Worm (Caenorhabditis elegans) whole organism, L4 larva: ENCODE data around the gene lit-1.

Experiments used
- F37D6.2 ChIP-seq: sonication (generic microtip); optimal IDR thresholded peaks from 2 replicates; lab custom pipeline; 2016; ENCODE audit warnings: mild to moderate bottlenecking, missing genetic modification characterization, missing compliant biosample characterization
- F49E8.2 ChIP-seq: sonication (generic microtip); optimal IDR thresholded peaks from 2 replicates; lab custom pipeline; 2016; ENCODE audit warnings: missing compliant biosample characterization, mild to moderate bottlenecking, missing genetic modification characterization, borderline replicate concordance
- Y5F2A.4 ChIP-seq: fragments of 200-800 bp; sonication (Bioruptor generic); optimal IDR thresholded peaks from 2 replicates; lab custom pipeline; 2018; ENCODE audit warnings: mild to moderate bottlenecking, missing genetic modification characterization, missing compliant biosample characterization
- ZK337.2 ChIP-seq: fragments of 200-800 bp; sonication (Bioruptor generic); IDR thresholded peaks from 2 replicates; pipeline ENCODE4 v1.3.6; 2022; ENCODE audit warnings: missing genetic modification reagents, missing genetic modification characterization, missing compliant biosample characterization
- aha-1 ChIP-seq: fragments of 150-350 bp; peaks from one replicate; lab custom pipeline; 2014; ENCODE audit warnings: missing biosample characterization, missing genetic modification characterization
- arid-1 ChIP-seq: fragments of 200-800 bp; sonication (Bioruptor generic); conservative IDR thresholded peaks from 2 replicates; pipeline ENCODE4 v1.3.6; 2022; ENCODE audit warnings: missing genetic modification reagents, missing genetic modification characterization, missing compliant biosample characterization
- ceh-20 ChIP-seq: fragments of 200-800 bp; sonication (Bioruptor generic); IDR thresholded peaks from 2 replicates; pipeline ENCODE4 v1.3.6; 2022; ENCODE audit warnings: missing genetic modification reagents, missing genetic modification characterization, missing compliant biosample characterization
- ceh-32 ChIP-seq: sonication (generic microtip); optimal IDR thresholded peaks from 2 replicates; lab custom pipeline; 2016; ENCODE audit warnings: mild to moderate bottlenecking, missing genetic modification characterization, missing compliant biosample characterization; ENCODE audit not compliant: poor library complexity
- ceh-44 ChIP-seq: fragments of 200-800 bp; sonication (Bioruptor generic); IDR thresholded peaks from 2 replicates; pipeline ENCODE4 v1.3.6; 2022; ENCODE audit warnings: missing genetic modification reagents, missing genetic modification characterization, missing compliant biosample characterization
- cey-2 ChIP-seq: sonication (generic microtip); optimal IDR thresholded peaks from 3 replicates; lab custom pipeline; 2017; ENCODE audit warnings: missing genetic modification characterization, mild to moderate bottlenecking, missing compliant biosample characterization, antibody characterized with exemption, borderline replicate concordance; ENCODE audit not compliant: insufficient read depth
- ctbp-1 ChIP-seq: fragments of 200-800 bp; sonication (Bioruptor generic); IDR thresholded peaks from 2 replicates; pipeline ENCODE4 v1.3.6; 2022; ENCODE audit warnings: missing genetic modification reagents, missing genetic modification characterization, missing compliant biosample characterization
- daf-16 ChIP-seq, 3 experiments: sonication (generic microtip); optimal IDR thresholded peaks; 2 replicates each; lab custom pipeline; 2016 to 2017; ENCODE audit warnings: missing genetic modification characterization in 3 of 3, missing genetic modification reagents in 3 of 3, mild to moderate bottlenecking in 2 of 3, missing compliant biosample characterization in 2 of 3, missing biosample characterization in 1 of 3, moderate library complexity in 1 of 3
- dmd-6 ChIP-seq: fragments of 200-800 bp; sonication (Bioruptor generic); IDR thresholded peaks from 2 replicates; pipeline ENCODE4 v1.3.6; 2022; ENCODE audit warnings: missing genetic modification reagents, missing genetic modification characterization, missing compliant biosample characterization
- dpl-1 ChIP-seq: fragments of 150-350 bp; optimal IDR thresholded peaks from 2 replicates; lab custom pipeline; 2014; ENCODE audit warnings: missing biosample characterization, missing genetic modification reagents, missing genetic modification characterization
- duxl-1 ChIP-seq: sonication (generic microtip); optimal IDR thresholded peaks from 2 replicates; lab custom pipeline; 2016; ENCODE audit warnings: mild to moderate bottlenecking, missing genetic modification characterization, moderate library complexity, missing compliant biosample characterization; ENCODE audit not compliant: poor library complexity
- dve-1 ChIP-seq: sonication (generic microtip); optimal IDR thresholded peaks from 2 replicates; lab custom pipeline; 2017; ENCODE audit warnings: antibody characterized with exemption, mild to moderate bottlenecking, missing genetic modification characterization, missing compliant biosample characterization; ENCODE audit not compliant: insufficient read depth
- egl-43 ChIP-seq: fragments of 200-800 bp; sonication (Bioruptor generic); IDR thresholded peaks from 2 replicates; pipeline ENCODE4 v1.3.6; 2022; ENCODE audit warnings: missing genetic modification reagents, missing genetic modification characterization, missing compliant biosample characterization
- fkh-10 ChIP-seq: fragments of 150-350 bp; optimal IDR thresholded peaks from 2 replicates; lab custom pipeline; 2014; ENCODE audit warnings: missing biosample characterization, missing genetic modification reagents, missing genetic modification characterization
- hlh-30 ChIP-seq: sonication (generic microtip); optimal IDR thresholded peaks from 2 replicates; lab custom pipeline; 2017; ENCODE audit warnings: antibody characterized with exemption, mild to moderate bottlenecking, missing genetic modification characterization, missing compliant biosample characterization; ENCODE audit not compliant: insufficient read depth
- hmg-1.1 ChIP-seq: fragments of 200-800 bp; sonication (Bioruptor generic); IDR thresholded peaks from 2 replicates; pipeline ENCODE4 v1.3.6; 2022; ENCODE audit warnings: missing genetic modification reagents, missing genetic modification characterization, missing compliant biosample characterization
- lin-1 ChIP-seq: fragments of 200-800 bp; sonication (Bioruptor generic); IDR thresholded peaks from 2 replicates; pipeline ENCODE4 v1.3.6; 2022; ENCODE audit warnings: missing genetic modification reagents, missing genetic modification characterization, missing compliant biosample characterization
- lin-29 ChIP-seq: fragments of 200-800 bp; sonication (Bioruptor generic); IDR thresholded peaks from 2 replicates; pipeline ENCODE4 v1.3.6; 2022; ENCODE audit warnings: missing genetic modification reagents, missing genetic modification characterization, missing compliant biosample characterization
- madf-5 ChIP-seq, 2 experiments: fragments of 200-800 bp; sonication (Bioruptor generic); IDR thresholded peaks; 2 replicates each; pipeline ENCODE4 v1.3.6; 2022; ENCODE audit warnings: missing compliant biosample characterization in 2 of 2, missing genetic modification characterization in 2 of 2
- madf-9 ChIP-seq: fragments of 200-800 bp; sonication (Bioruptor generic); conservative IDR thresholded peaks from 2 replicates; pipeline ENCODE4 v1.3.6; 2022; ENCODE audit warnings: missing genetic modification reagents, missing genetic modification characterization, missing compliant biosample characterization
- mdl-1 ChIP-seq, 2 experiments: fragments of 150-350 bp in 1 of 2; sonication (generic microtip) in 1 of 2; optimal IDR thresholded peaks; 2 replicates each; lab custom pipeline; 2014 to 2017; ENCODE audit warnings: missing biosample characterization in 2 of 2, missing genetic modification characterization in 2 of 2
- mdt-29 ChIP-seq: fragments of 200-800 bp; sonication (Bioruptor generic); IDR thresholded peaks from 2 replicates; pipeline ENCODE4 v1.3.6; 2022; ENCODE audit warnings: missing genetic modification reagents, missing genetic modification characterization, missing compliant biosample characterization
- mep-1 ChIP-seq: fragments of 150-350 bp; sonication (generic microtip); optimal IDR thresholded peaks from 3 replicates; lab custom pipeline; 2014; ENCODE audit warnings: missing biosample characterization, missing genetic modification characterization
- mes-2 ChIP-seq: sonication (generic microtip); optimal IDR thresholded peaks from 2 replicates; lab custom pipeline; 2016; ENCODE audit warnings: missing genotype, mild to moderate bottlenecking, missing genetic modification characterization, missing compliant biosample characterization; ENCODE audit not compliant: poor library complexity, severe bottlenecking
- nhr-111 ChIP-seq: fragments of 200-800 bp; sonication (Bioruptor generic); optimal IDR thresholded peaks from 2 replicates; lab custom pipeline; 2018; ENCODE audit warnings: mild to moderate bottlenecking, missing genetic modification characterization, missing compliant biosample characterization
- nhr-237 ChIP-seq: sonication (generic microtip); optimal IDR thresholded peaks from 2 replicates; lab custom pipeline; 2017; ENCODE audit warnings: missing biosample characterization, missing genetic modification characterization
- nhr-25 ChIP-seq: sonication (generic microtip); optimal IDR thresholded peaks from 2 replicates; lab custom pipeline; 2017; ENCODE audit warnings: missing genetic modification characterization, mild to moderate bottlenecking, missing compliant biosample characterization, antibody characterized with exemption, moderate library complexity, borderline replicate concordance; ENCODE audit not compliant: insufficient read depth
- nhr-41 ChIP-seq: fragments of 200-800 bp; sonication (Bioruptor generic); IDR thresholded peaks from 2 replicates; pipeline ENCODE4 v1.3.6; 2022; ENCODE audit warnings: missing genetic modification reagents, missing genetic modification characterization, missing compliant biosample characterization
- rbr-2 ChIP-seq: sonication (generic microtip); optimal IDR thresholded peaks from 2 replicates; lab custom pipeline; 2016; ENCODE audit warnings: missing genotype, missing genetic modification characterization, missing compliant biosample characterization
- set-16 ChIP-seq: fragments of 200-800 bp; sonication (Bioruptor generic); IDR thresholded peaks from 2 replicates; pipeline ENCODE4 v1.3.6; 2022; ENCODE audit warnings: missing genetic modification reagents, missing genetic modification characterization, missing compliant biosample characterization
- snpc-1.2 ChIP-seq: fragments of 200-800 bp; sonication (Bioruptor generic); IDR thresholded peaks from 2 replicates; pipeline ENCODE4 v1.3.6; 2022; ENCODE audit warnings: missing genetic modification reagents, missing genetic modification characterization, missing compliant biosample characterization
- unc-130 ChIP-seq: sonication (generic microtip); optimal IDR thresholded peaks from 2 replicates; lab custom pipeline; 2016; ENCODE audit warnings: missing genetic modification reagents, missing genetic modification characterization, missing compliant biosample characterization
- unc-39 ChIP-seq: sonication (generic microtip); optimal IDR thresholded peaks from 2 replicates; lab custom pipeline; 2017; ENCODE audit warnings: missing biosample characterization, missing genetic modification characterization
- unc-62 ChIP-seq, 3 experiments: fragments of 150-350 bp in 1 of 3; sonication (generic microtip); optimal IDR thresholded peaks in 2 of 3; peaks in 1 of 3; 1 replicate in 1 of 3; 2 replicates in 2 of 3; lab custom pipeline; 2014 to 2017; ENCODE audit warnings: missing biosample characterization in 3 of 3, missing genetic modification characterization in 3 of 3, missing genetic modification reagents in 3 of 3, missing genotype in 1 of 3
- zag-1 ChIP-seq: fragments of 150-350 bp; optimal IDR thresholded peaks from 2 replicates; lab custom pipeline; 2014; ENCODE audit warnings: missing biosample characterization, missing genetic modification characterization

Gene lit-1

DNA sequence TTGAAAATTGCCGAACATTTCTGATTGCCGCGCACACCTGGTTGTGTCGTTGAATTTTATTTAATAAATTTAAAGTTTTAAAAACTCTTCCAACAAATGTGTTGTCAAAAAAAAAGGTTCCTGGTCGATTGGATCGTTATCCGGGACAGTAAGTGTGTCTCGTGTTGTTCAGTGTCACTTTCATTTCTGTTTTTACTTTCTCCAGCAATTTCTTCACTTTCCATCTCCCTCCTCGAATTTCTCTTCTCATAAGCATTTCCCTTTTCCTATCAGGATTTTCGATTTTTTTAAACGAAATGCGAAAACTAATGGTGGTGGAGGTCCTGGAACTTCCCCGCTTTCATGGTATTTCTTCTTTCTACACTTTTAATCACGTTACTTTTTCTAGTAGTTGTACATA lies 6.2 kb upstream of the lit-1 start:
- no peak for TF ChIP-seq cey-2 (tag; lab: Kevin White, UChicago)
- no peak for TF ChIP-seq ceh-20 (GFP tag; lab: Robert Waterston, UW)
- TF ChIP-seq hlh-30: no peak
- peak; percentile 44 for TF ChIP-seq aha-1 (tag; lab: Kevin White, UChicago)
- TF ChIP-seq nhr-111: no peak
- no peak for TF ChIP-seq dpl-1 (GFP tag; lab: Kevin White, UChicago)
- no peak for TF ChIP-seq F37D6.2 (tag; lab: Kevin White, UChicago)
- TF ChIP-seq unc-62 (GFP tag; optimal IDR thresholded peaks at IDR 0.05 in 1 of 2; lab: Kevin White, UChicago): no peak
- no peak for TF ChIP-seq unc-62 (tag; optimal IDR thresholded peaks at IDR 0.05; lab: Kevin White, UChicago)

DNA sequence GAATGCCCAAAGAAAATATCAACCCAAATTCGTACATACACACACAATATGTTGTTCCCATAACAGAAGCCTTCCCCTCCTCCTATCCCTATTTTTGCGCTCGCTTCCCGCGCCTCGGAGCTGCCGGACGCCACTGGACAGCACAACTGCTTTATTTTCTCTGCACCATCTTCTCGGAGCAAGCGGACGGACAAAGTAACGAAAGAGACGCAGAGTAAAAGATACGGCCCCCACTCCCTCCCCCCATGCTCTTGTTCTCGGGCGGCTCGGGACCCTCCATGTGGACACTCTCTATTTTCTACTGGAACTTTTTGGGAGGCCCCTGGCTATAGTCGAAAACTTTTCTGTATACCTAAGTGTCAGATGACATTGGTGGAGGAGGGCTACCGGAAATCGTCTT lies 4.0 kb upstream of the lit-1 start:
- TF ChIP-seq dve-1 (no peak), nhr-237 (tag; lab: Kevin White, UChicago) (no peak), nhr-41 (GFP tag; lab: Robert Waterston, UW) (no peak), daf-16 (GFP tag; optimal IDR thresholded peaks at IDR 0.05; lab: Kevin White, UChicago) (peak in 1 of 2 experiments; percentile 2), daf-16 (tag; optimal IDR thresholded peaks at IDR 0.05; lab: Kevin White, UChicago) (no peak), snpc-1.2 (GFP tag; lab: Robert Waterston, UW) (no peak), ceh-44 (GFP tag; lab: Robert Waterston, UW) (no peak), mep-1 (tag; lab: Kevin White, UChicago) (peak; percentile 43), fkh-10 (GFP tag; lab: Kevin White, UChicago) (peak; percentile 8), hlh-30 (peak; percentile 41), hmg-1.1 (GFP tag; lab: Robert Waterston, UW) (peak; percentile 60), ceh-32 (tag; lab: Kevin White, UChicago) (no peak), set-16 (GFP tag; lab: Robert Waterston, UW) (peak; percentile 75), lin-29 (GFP tag; lab: Robert Waterston, UW) (no peak), rbr-2 (tag; lab: Kevin White, UChicago) (peak; percentile 5), zag-1 (tag; lab: Kevin White, UChicago) (no peak), lin-1 (GFP tag; lab: Robert Waterston, UW) (no peak), mes-2 (tag; lab: Kevin White, UChicago) (no peak), egl-43 (GFP tag; lab: Robert Waterston, UW) (peak; percentile 40; the same call in 1 of the 2 replicates), dmd-6 (no peak), ZK337.2 (GFP tag; lab: Robert Waterston, UW) (no peak), Y5F2A.4 (no peak), mdl-1 (tag; optimal IDR thresholded peaks at IDR 0.05; lab: Kevin White, UChicago) (peak in 1 of 2 experiments; percentile 29), ceh-20 (GFP tag; lab: Robert Waterston, UW) (no peak), madf-5 (GFP tag; IDR thresholded peaks at IDR 0.05; lab: Robert Waterston, UW) (no peak), ctbp-1 (GFP tag; lab: Robert Waterston, UW) (0 out of 2 replicates have a peak, but pooled peaks have one; percentile 11), dpl-1 (GFP tag; lab: Kevin White, UChicago) (no peak), mdt-29 (GFP tag; lab: Robert Waterston, UW) (no peak), unc-39 (tag; lab: Kevin White, UChicago) (no peak), madf-9 (GFP tag; lab: Robert Waterston, UW) (no peak), duxl-1 (tag; lab: Kevin White, UChicago) (no peak), arid-1 (no peak), F49E8.2 (tag; lab: Kevin White, UChicago) (no peak), nhr-25 (tag; lab: Kevin White, UChicago) (no peak), unc-130 (GFP tag; lab: Kevin White, UChicago) (no peak)
